Fruit fly (Drosophila melanogaster): ENCODE measurements around the gene CG10591.

CG10591 gene

dm6 chr3L:5627816-5628215 is 28.3 kb upstream of the CG10591 start:
- TF ChIP-seq CTCF (optimal IDR thresholded peaks at IDR 0.05) (no peak), CG8478 (optimal IDR thresholded peaks at IDR 0.05) (no peak)

- TF ChIP-seq CG8478 (optimal IDR thresholded peaks at IDR 0.05): no peak
- TF ChIP-seq CTCF (optimal IDR thresholded peaks at IDR 0.05): no peak
Measured at dm6 chr3L:5626465-5626864, 27.0 kb upstream of the CG10591 start.

dm6 chr3L:5625121-5625667 is 25.7 kb upstream of the CG10591 start:
- no peak for TF ChIP-seq CTCF (optimal IDR thresholded peaks at IDR 0.05)
- TF ChIP-seq CG8478 (optimal IDR thresholded peaks at IDR 0.05): no peak

dm6 chr3L:5623296-5623695 is 23.8 kb upstream of the CG10591 start:
- TF ChIP-seq CTCF (optimal IDR thresholded peaks at IDR 0.05) (no peak), CG8478 (optimal IDR thresholded peaks at IDR 0.05) (no peak)

dm6 chr3L:5621908-5622307 is 22.4 kb upstream of the CG10591 start:
- no peak for TF ChIP-seq CG8478 (optimal IDR thresholded peaks at IDR 0.05)
- TF ChIP-seq CTCF (optimal IDR thresholded peaks at IDR 0.05): no peak

- TF ChIP-seq CTCF (optimal IDR thresholded peaks at IDR 0.05) (no peak), CG8478 (optimal IDR thresholded peaks at IDR 0.05) (no peak)
Measured at dm6 chr3L:5621506-5621905, 22.0 kb upstream of the CG10591 start.

dm6 chr3L:5618697-5619096 is 19.2 kb upstream of the CG10591 start:
- TF ChIP-seq CG8478 (optimal IDR thresholded peaks at IDR 0.05) (no peak), CTCF (optimal IDR thresholded peaks at IDR 0.05) (no peak)

- TF ChIP-seq CG8478 (optimal IDR thresholded peaks at IDR 0.05) (no peak), CTCF (optimal IDR thresholded peaks at IDR 0.05) (no peak)
Measured at dm6 chr3L:5617395-5617794, 17.9 kb upstream of the CG10591 start.

- TF ChIP-seq CG8478 (optimal IDR thresholded peaks at IDR 0.05) (no peak), CTCF (optimal IDR thresholded peaks at IDR 0.05) (no peak)
Measured at dm6 chr3L:5616472-5616871, 17.0 kb upstream of the CG10591 start.

- TF ChIP-seq CG8478 (optimal IDR thresholded peaks at IDR 0.05): no peak
- no peak for TF ChIP-seq CTCF (optimal IDR thresholded peaks at IDR 0.05)
Measured at dm6 chr3L:5615744-5616143, 16.3 kb upstream of the CG10591 start.

- no peak for TF ChIP-seq CG8478 (optimal IDR thresholded peaks at IDR 0.05)
- TF ChIP-seq CTCF (optimal IDR thresholded peaks at IDR 0.05): no peak
Measured at dm6 chr3L:5611732-5612250, 12.3 kb upstream of the CG10591 start.

dm6 chr3L:5610582-5610981 is 11.1 kb upstream of the CG10591 start:
- no peak for TF ChIP-seq CG8478 (optimal IDR thresholded peaks at IDR 0.05)

dm6 chr3L:5609493-5609892 is 10.0 kb upstream of the CG10591 start:
- TF ChIP-seq CTCF (optimal IDR thresholded peaks at IDR 0.05) (no peak), CG8478 (optimal IDR thresholded peaks at IDR 0.05) (no peak)

- no peak for TF ChIP-seq CG8478 (optimal IDR thresholded peaks at IDR 0.05)
Measured at dm6 chr3L:5608786-5609370, 9.4 kb upstream of the CG10591 start.

- TF ChIP-seq CTCF (optimal IDR thresholded peaks at IDR 0.05): peak; percentile 83 to 91
- TF ChIP-seq CG8478 (optimal IDR thresholded peaks at IDR 0.05): no peak
Measured at dm6 chr3L:5608128-5608527, 8.6 kb upstream of the CG10591 start, which contains the start of gene Eaf6. Gene Eaf6, minus strand, starts transcription at chr3L:5608300.

dm6 chr3L:5604490-5604889 is 5.0 kb upstream of the CG10591 start, which contains the start of gene mthl2:
Gene mthl2, plus strand, starts transcription at chr3L:5604790.
- no peak for TF ChIP-seq CG8478 (optimal IDR thresholded peaks at IDR 0.05)
- TF ChIP-seq CTCF (optimal IDR thresholded peaks at IDR 0.05): no peak

All from S2 (cell line).